Fruit fly (Drosophila melanogaster): Measurements from ENCODE around the gene CG31467.

DNA sequence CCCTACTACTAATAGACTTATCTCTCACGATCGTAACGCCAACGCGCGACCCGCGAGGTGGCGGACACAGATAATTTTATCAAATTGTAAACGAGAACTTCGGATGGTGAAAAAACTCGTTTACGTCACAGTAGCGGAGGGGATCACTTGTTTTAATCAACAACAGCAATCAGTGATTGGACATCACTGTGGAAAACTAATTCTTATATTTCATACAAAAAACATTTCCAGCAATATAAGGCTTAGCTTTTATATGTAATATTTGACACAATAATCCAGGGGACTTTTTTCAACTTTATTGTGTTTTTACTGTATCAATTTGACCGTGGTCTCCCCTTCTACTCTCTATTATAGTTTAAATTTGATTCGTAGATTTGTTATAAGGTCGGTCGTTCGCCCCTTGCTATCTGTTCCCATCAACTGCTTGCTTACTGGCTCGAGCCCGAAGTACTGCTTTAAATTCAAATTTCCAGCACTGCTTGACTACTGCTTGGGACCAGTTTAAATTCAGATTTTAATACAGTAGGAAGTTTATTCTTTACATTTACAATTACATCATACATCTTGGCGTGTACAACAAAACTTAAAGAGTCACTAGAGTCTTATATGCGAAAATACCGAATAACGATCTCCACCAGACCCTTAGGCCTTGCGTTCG, 29.3 kb downstream of the CG31467 start, which contains the start of gene CG6465:
- TF ChIP-seq CG1621 (tag; optimal IDR thresholded peaks at IDR 0.05) (no peak), CG4318 (GFP tag; optimal IDR thresholded peaks at IDR 0.05) (no peak), Sox14 (GFP tag; optimal IDR thresholded peaks at IDR 0.05) (no peak), CG7368 (GFP tag; optimal IDR thresholded peaks at IDR 0.05) (no peak), Sox102F (GFP tag; optimal IDR thresholded peaks at IDR 0.05) (no peak), Hr39 (GFP tag; optimal IDR thresholded peaks at IDR 0.05) (no peak), CG16779 (tag; optimal IDR thresholded peaks at IDR 0.05) (no peak)
